Fruit fly (Drosophila melanogaster): ENCODE measurements around the gene snf.

snf gene

DNA sequence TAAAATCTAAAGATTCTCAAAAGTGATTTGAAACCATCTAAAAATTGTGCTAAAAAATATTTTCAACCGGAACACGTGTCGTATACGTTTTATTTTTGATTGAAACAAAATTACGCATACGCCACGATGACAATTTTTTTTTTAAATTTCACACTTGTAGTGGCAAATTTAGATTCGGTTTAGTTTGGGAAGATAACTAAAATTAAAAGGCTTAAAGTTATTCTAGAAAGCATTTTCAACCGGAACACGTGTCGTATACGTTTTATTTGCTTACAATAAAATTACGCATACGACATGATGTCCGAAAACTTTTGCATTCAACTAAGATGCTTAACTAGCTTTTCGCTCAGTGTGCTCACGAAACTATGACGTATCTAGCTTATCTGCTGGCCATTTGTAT lies 49.8 kb downstream of the snf start:
- TF ChIP-seq Dif (GFP tag; optimal IDR thresholded peaks at IDR 0.05; ENCODE audit: partially characterized antibody) (no peak), CrebA (GFP tag; optimal IDR thresholded peaks at IDR 0.05; ENCODE audit: borderline replicate concordance) (no peak), woc (GFP tag; optimal IDR thresholded peaks at IDR 0.05) (no peak)

Data from whole organism, wandering third instar larva.